Worm (Caenorhabditis elegans) whole organism, L4 larva: Measurements from ENCODE around the gene rpn-5.
A peak's percentile ranks its signal among the peaks of the same experiment; 100 is the strongest.

ENCODE experiments used
- F26F4.8 ChIP-seq: fragments of 200-800 bp; sonication (Bioruptor generic); conservative IDR thresholded peaks from 2 replicates; pipeline ENCODE4 v1.3.6; 2022; ENCODE audit warnings: missing genetic modification characterization, missing compliant biosample characterization
- F49E8.2 ChIP-seq: sonication (generic microtip); optimal IDR thresholded peaks from 2 replicates; lab custom pipeline; 2016; ENCODE audit warnings: missing compliant biosample characterization, mild to moderate bottlenecking, missing genetic modification characterization, borderline replicate concordance
- Y48G9A.11 ChIP-seq: fragments of 200-800 bp; sonication (Bioruptor generic); IDR thresholded peaks from 2 replicates; pipeline ENCODE4 v1.3.6; 2022; ENCODE audit warnings: missing genetic modification reagents, missing genetic modification characterization, missing compliant biosample characterization
- Y5F2A.4 ChIP-seq: fragments of 200-800 bp; sonication (Bioruptor generic); optimal IDR thresholded peaks from 2 replicates; lab custom pipeline; 2018; ENCODE audit warnings: mild to moderate bottlenecking, missing genetic modification characterization, missing compliant biosample characterization
- ZK546.5 ChIP-seq, 2 experiments: sonication (generic microtip); optimal IDR thresholded peaks; 2 replicates each; lab custom pipeline; 2017; ENCODE audit warnings: missing biosample characterization in 2 of 2, missing genetic modification characterization in 2 of 2
- aha-1 ChIP-seq: fragments of 150-350 bp; peaks from one replicate; lab custom pipeline; 2014; ENCODE audit warnings: missing biosample characterization, missing genetic modification characterization
- aly-2 ChIP-seq: sonication (generic microtip); optimal IDR thresholded peaks from 2 replicates; lab custom pipeline; 2018; ENCODE audit warnings: missing biosample characterization, missing genetic modification characterization
- attf-4 ChIP-seq: sonication (generic microtip); optimal IDR thresholded peaks from 3 replicates; lab custom pipeline; 2017; ENCODE audit warnings: missing biosample characterization, missing genetic modification characterization
- ces-1 ChIP-seq: fragments of 150-350 bp; sonication (generic microtip); optimal IDR thresholded peaks from 4 replicates; lab custom pipeline; 2014; ENCODE audit warnings: missing biosample characterization, missing genetic modification reagents, missing genetic modification characterization
- daf-16 ChIP-seq, 3 experiments: sonication (generic microtip); optimal IDR thresholded peaks; 2 replicates each; lab custom pipeline; 2016 to 2017; ENCODE audit warnings: missing genetic modification characterization in 3 of 3, missing genetic modification reagents in 3 of 3, mild to moderate bottlenecking in 2 of 3, missing compliant biosample characterization in 2 of 3, missing biosample characterization in 1 of 3, moderate library complexity in 1 of 3
- daf-8 ChIP-seq: fragments of 200-800 bp; sonication (Bioruptor generic); IDR thresholded peaks from 2 replicates; pipeline ENCODE4 v1.3.6; 2022; ENCODE audit warnings: missing genetic modification characterization, missing compliant biosample characterization
- dmd-6 ChIP-seq: fragments of 200-800 bp; sonication (Bioruptor generic); IDR thresholded peaks from 2 replicates; pipeline ENCODE4 v1.3.6; 2022; ENCODE audit warnings: missing genetic modification reagents, missing genetic modification characterization, missing compliant biosample characterization
- dmd-8 ChIP-seq: fragments of 200-800 bp; sonication (Bioruptor generic); IDR thresholded peaks from 2 replicates; pipeline ENCODE4 v1.3.6; 2022; ENCODE audit warnings: missing genetic modification characterization, missing compliant biosample characterization
- duxl-1 ChIP-seq: sonication (generic microtip); optimal IDR thresholded peaks from 2 replicates; lab custom pipeline; 2016; ENCODE audit warnings: mild to moderate bottlenecking, missing genetic modification characterization, moderate library complexity, missing compliant biosample characterization; ENCODE audit not compliant: poor library complexity
- dve-1 ChIP-seq: sonication (generic microtip); optimal IDR thresholded peaks from 2 replicates; lab custom pipeline; 2017; ENCODE audit warnings: antibody characterized with exemption, mild to moderate bottlenecking, missing genetic modification characterization, missing compliant biosample characterization; ENCODE audit not compliant: insufficient read depth
- egl-27 ChIP-seq: sonication (generic microtip); optimal IDR thresholded peaks from 3 replicates; lab custom pipeline; 2017; ENCODE audit warnings: missing biosample characterization, missing genetic modification reagents, missing genetic modification characterization
- hlh-11 ChIP-seq: fragments of 200-800 bp; sonication (Bioruptor generic); optimal IDR thresholded peaks from 2 replicates; lab custom pipeline; 2018; ENCODE audit warnings: mild to moderate bottlenecking, missing genetic modification characterization, missing compliant biosample characterization
- hlh-30 ChIP-seq: sonication (generic microtip); optimal IDR thresholded peaks from 2 replicates; lab custom pipeline; 2017; ENCODE audit warnings: antibody characterized with exemption, mild to moderate bottlenecking, missing genetic modification characterization, missing compliant biosample characterization; ENCODE audit not compliant: insufficient read depth
- hmg-1.1 ChIP-seq: fragments of 200-800 bp; sonication (Bioruptor generic); IDR thresholded peaks from 2 replicates; pipeline ENCODE4 v1.3.6; 2022; ENCODE audit warnings: missing genetic modification reagents, missing genetic modification characterization, missing compliant biosample characterization
- lin-1 ChIP-seq: fragments of 200-800 bp; sonication (Bioruptor generic); IDR thresholded peaks from 2 replicates; pipeline ENCODE4 v1.3.6; 2022; ENCODE audit warnings: missing genetic modification reagents, missing genetic modification characterization, missing compliant biosample characterization
- lin-15B ChIP-seq: fragments of 150-350 bp; sonication (generic microtip); optimal IDR thresholded peaks from 3 replicates; lab custom pipeline; 2014; ENCODE audit warnings: missing biosample characterization, missing genetic modification characterization
- lin-39 ChIP-seq: fragments of 150-350 bp; optimal IDR thresholded peaks from 2 replicates; lab custom pipeline; 2014; ENCODE audit warnings: missing biosample characterization, missing genetic modification reagents, missing genetic modification characterization
- lsy-2 ChIP-seq, 2 experiments: fragments of 150-350 bp in 1 of 2; sonication (generic microtip) in 1 of 2; optimal IDR thresholded peaks; 2 replicates each; lab custom pipeline; 2014 to 2017; ENCODE audit warnings: missing biosample characterization in 2 of 2, missing genetic modification characterization in 2 of 2
- madf-5 ChIP-seq, 2 experiments: fragments of 200-800 bp; sonication (Bioruptor generic); IDR thresholded peaks; 2 replicates each; pipeline ENCODE4 v1.3.6; 2022; ENCODE audit warnings: missing compliant biosample characterization in 2 of 2, missing genetic modification characterization in 2 of 2
- madf-9 ChIP-seq: fragments of 200-800 bp; sonication (Bioruptor generic); conservative IDR thresholded peaks from 2 replicates; pipeline ENCODE4 v1.3.6; 2022; ENCODE audit warnings: missing genetic modification reagents, missing genetic modification characterization, missing compliant biosample characterization
- mdl-1 ChIP-seq, 2 experiments: fragments of 150-350 bp in 1 of 2; sonication (generic microtip) in 1 of 2; optimal IDR thresholded peaks; 2 replicates each; lab custom pipeline; 2014 to 2017; ENCODE audit warnings: missing biosample characterization in 2 of 2, missing genetic modification characterization in 2 of 2
- nhr-102 ChIP-seq: sonication (generic microtip); optimal IDR thresholded peaks from 2 replicates; lab custom pipeline; 2016; ENCODE audit warnings: mild to moderate bottlenecking, missing genetic modification characterization, moderate library complexity, missing compliant biosample characterization
- nhr-28 ChIP-seq: fragments of 150-350 bp; optimal IDR thresholded peaks from 2 replicates; lab custom pipeline; 2014; ENCODE audit warnings: missing biosample characterization, missing genetic modification characterization
- nhr-41 ChIP-seq: fragments of 200-800 bp; sonication (Bioruptor generic); IDR thresholded peaks from 2 replicates; pipeline ENCODE4 v1.3.6; 2022; ENCODE audit warnings: missing genetic modification reagents, missing genetic modification characterization, missing compliant biosample characterization
- nhr-42 ChIP-seq: fragments of 200-800 bp; sonication (Bioruptor generic); IDR thresholded peaks from 2 replicates; pipeline ENCODE4 v1.3.6; 2022; ENCODE audit warnings: missing genetic modification characterization, missing compliant biosample characterization
- nhr-48 ChIP-seq: sonication (generic microtip); optimal IDR thresholded peaks from 2 replicates; lab custom pipeline; 2016; ENCODE audit warnings: mild to moderate bottlenecking, missing genetic modification characterization, missing compliant biosample characterization
- nhr-77 ChIP-seq: fragments of 150-350 bp; optimal IDR thresholded peaks from 2 replicates; lab custom pipeline; 2014; ENCODE audit warnings: missing biosample characterization, missing genetic modification characterization
- pqm-1 ChIP-seq: sonication (generic microtip); optimal IDR thresholded peaks from 2 replicates; lab custom pipeline; 2017; ENCODE audit warnings: missing biosample characterization, missing genetic modification characterization
- rbr-2 ChIP-seq: sonication (generic microtip); optimal IDR thresholded peaks from 2 replicates; lab custom pipeline; 2016; ENCODE audit warnings: missing genotype, missing genetic modification characterization, missing compliant biosample characterization
- sdz-12 ChIP-seq: fragments of 200-800 bp; sonication (Bioruptor generic); optimal IDR thresholded peaks from 2 replicates; lab custom pipeline; 2018; ENCODE audit warnings: mild to moderate bottlenecking, missing genetic modification characterization, missing compliant biosample characterization
- snpc-4 ChIP-seq: fragments of 150-350 bp; optimal IDR thresholded peaks from 2 replicates; lab custom pipeline; 2014; ENCODE audit warnings: missing biosample characterization, missing genetic modification characterization
- unc-130 ChIP-seq: sonication (generic microtip); optimal IDR thresholded peaks from 2 replicates; lab custom pipeline; 2016; ENCODE audit warnings: missing genetic modification reagents, missing genetic modification characterization, missing compliant biosample characterization
- unc-39 ChIP-seq: sonication (generic microtip); optimal IDR thresholded peaks from 2 replicates; lab custom pipeline; 2017; ENCODE audit warnings: missing biosample characterization, missing genetic modification characterization
- zag-1 ChIP-seq: fragments of 150-350 bp; optimal IDR thresholded peaks from 2 replicates; lab custom pipeline; 2014; ENCODE audit warnings: missing biosample characterization, missing genetic modification characterization
- zip-11 ChIP-seq: fragments of 200-800 bp; sonication (Bioruptor generic); IDR thresholded peaks from 2 replicates; pipeline ENCODE4 v1.3.6; 2022; ENCODE audit warnings: missing genetic modification characterization, missing compliant biosample characterization
- zip-2 ChIP-seq: fragments of 150-350 bp; optimal IDR thresholded peaks from 2 replicates; lab custom pipeline; 2014; ENCODE audit warnings: missing biosample characterization, missing genetic modification characterization
- ztf-7 ChIP-seq: fragments of 150-350 bp; optimal IDR thresholded peaks from 2 replicates; lab custom pipeline; 2014; ENCODE audit warnings: missing biosample characterization, missing genetic modification characterization

rpn-5 gene

ce11 chrII:4676241-4676640, 22.0 kb downstream of the rpn-5 start:
- TF ChIP-seq daf-16 (GFP tag; optimal IDR thresholded peaks at IDR 0.05; lab: Kevin White, UChicago) (peak in 1 of 2 experiments; percentile 19), daf-16 (tag; optimal IDR thresholded peaks at IDR 0.05; lab: Kevin White, UChicago) (no peak), hlh-30 (tag; lab: Kevin White, UChicago) (peak; percentile 23), egl-27 (no peak)

ce11 chrII:4675481-4675880, 22.7 kb downstream of the rpn-5 start, which contains the start of gene T05A7.3:
T05A7.3 (plus strand) TSS chrII:4675781.
- TF ChIP-seq duxl-1 (tag; lab: Kevin White, UChicago): no peak
- no peak for TF ChIP-seq unc-130 (GFP tag; lab: Kevin White, UChicago)
- TF ChIP-seq nhr-102 (tag; lab: Kevin White, UChicago): no peak
- TF ChIP-seq F26F4.8 (GFP tag; lab: Robert Waterston, UW): no peak
- no peak for TF ChIP-seq unc-39 (tag; lab: Kevin White, UChicago)
- no peak for TF ChIP-seq snpc-4 (tag; lab: Kevin White, UChicago)
- TF ChIP-seq egl-27: no peak
- no peak for TF ChIP-seq Y5F2A.4 (GFP tag; lab: Kevin White, UChicago)
- TF ChIP-seq daf-8 (GFP tag; lab: Robert Waterston, UW): no peak
- no peak for TF ChIP-seq aha-1 (tag; lab: Kevin White, UChicago)
- no peak for TF ChIP-seq mdl-1 (tag; optimal IDR thresholded peaks at IDR 0.05; lab: Kevin White, UChicago)
- TF ChIP-seq attf-4: no peak
- no peak for TF ChIP-seq zag-1 (tag; lab: Kevin White, UChicago)
- no peak for TF ChIP-seq nhr-42 (GFP tag; lab: Robert Waterston, UW)
- TF ChIP-seq lin-1 (GFP tag; lab: Robert Waterston, UW): no peak
- TF ChIP-seq zip-2 (tag; lab: Kevin White, UChicago): no peak
- no peak for TF ChIP-seq F49E8.2 (tag; lab: Kevin White, UChicago)
- TF ChIP-seq, all 104 proteins: peak for 0

- TF ChIP-seq nhr-48 (tag; lab: Kevin White, UChicago): peak; percentile 21
- no peak for TF ChIP-seq aly-2
- no peak for TF ChIP-seq lin-15B (tag; lab: Kevin White, UChicago)
- no peak for TF ChIP-seq dve-1
- TF ChIP-seq ztf-7 (tag; lab: Kevin White, UChicago): no peak
- peak; percentile 70 for TF ChIP-seq dmd-6 (GFP tag; lab: Robert Waterston, UW)
- no peak for TF ChIP-seq nhr-42 (GFP tag; lab: Robert Waterston, UW)
- TF ChIP-seq nhr-41 (GFP tag; lab: Robert Waterston, UW): no peak
- no peak for TF ChIP-seq ces-1 (GFP tag; lab: Kevin White, UChicago)
- TF ChIP-seq lin-1 (GFP tag; lab: Robert Waterston, UW): 0 out of 2 replicates have a peak, but pooled peaks have one; percentile 42
- no peak for TF ChIP-seq zip-11 (GFP tag; lab: Robert Waterston, UW)
- TF ChIP-seq unc-130 (GFP tag; lab: Kevin White, UChicago): no peak
- TF ChIP-seq lsy-2 (tag; optimal IDR thresholded peaks at IDR 0.05; lab: Kevin White, UChicago): peak in 1 of 2 experiments; percentile 11
- no peak for TF ChIP-seq hmg-1.1 (GFP tag; lab: Robert Waterston, UW)
- TF ChIP-seq zip-2 (tag; lab: Kevin White, UChicago): no peak
- TF ChIP-seq sdz-12 (GFP tag; lab: Kevin White, UChicago): no peak
- no peak for TF ChIP-seq dmd-8 (GFP tag; lab: Robert Waterston, UW)
- no peak for TF ChIP-seq lin-39 (tag; lab: Kevin White, UChicago)
- no peak for TF ChIP-seq daf-16 (GFP tag; optimal IDR thresholded peaks at IDR 0.05; lab: Kevin White, UChicago)
- peak; percentile 66 for TF ChIP-seq daf-16 (tag; optimal IDR thresholded peaks at IDR 0.05; lab: Kevin White, UChicago)
- peak; percentile 45 for TF ChIP-seq nhr-77 (tag; lab: Kevin White, UChicago)
- peak; percentile 27 for TF ChIP-seq hlh-11 (tag; lab: Kevin White, UChicago)
- TF ChIP-seq ZK546.5 (tag; optimal IDR thresholded peaks at IDR 0.05; lab: Kevin White, UChicago): no peak
- TF ChIP-seq pqm-1: peak; percentile 98
- no peak for TF ChIP-seq Y48G9A.11
- no peak for TF ChIP-seq madf-5 (GFP tag; IDR thresholded peaks at IDR 0.05; lab: Robert Waterston, UW)
- peak; percentile 84 for TF ChIP-seq nhr-28 (tag; lab: Kevin White, UChicago)
- TF ChIP-seq madf-9 (GFP tag; lab: Robert Waterston, UW): no peak
- no peak for TF ChIP-seq rbr-2 (tag; lab: Kevin White, UChicago)
- TF ChIP-seq snpc-4 (tag; lab: Kevin White, UChicago): no peak
These were observed 24.0 kb downstream of the rpn-5 start for ce11 chrII:4674188-4674587.
